Worm (Caenorhabditis elegans) whole organism, L4 larva: ENCODE measurements around the gene R08C7.8.

Experiments used
- F10B5.3 ChIP-seq: sonication (generic microtip); optimal IDR thresholded peaks from 2 replicates; lab custom pipeline; 2016; ENCODE audit warnings: mild to moderate bottlenecking, missing genetic modification characterization, missing compliant biosample characterization
- F26F4.8 ChIP-seq: fragments of 200-800 bp; sonication (Bioruptor generic); conservative IDR thresholded peaks from 2 replicates; pipeline ENCODE4 v1.3.6; 2022; ENCODE audit warnings: missing genetic modification characterization, missing compliant biosample characterization
- F37D6.2 ChIP-seq: sonication (generic microtip); optimal IDR thresholded peaks from 2 replicates; lab custom pipeline; 2016; ENCODE audit warnings: mild to moderate bottlenecking, missing genetic modification characterization, missing compliant biosample characterization
- F49E8.2 ChIP-seq: sonication (generic microtip); optimal IDR thresholded peaks from 2 replicates; lab custom pipeline; 2016; ENCODE audit warnings: missing compliant biosample characterization, mild to moderate bottlenecking, missing genetic modification characterization, borderline replicate concordance
- R02D3.7 ChIP-seq: fragments of 150-350 bp; sonication (generic microtip); optimal IDR thresholded peaks from 3 replicates; lab custom pipeline; 2014; ENCODE audit warnings: missing biosample characterization, missing genetic modification characterization
- T20F7.1 ChIP-seq: fragments of 200-800 bp; sonication (Bioruptor generic); optimal IDR thresholded peaks from 2 replicates; lab custom pipeline; 2018; ENCODE audit warnings: mild to moderate bottlenecking, missing genetic modification characterization, missing compliant biosample characterization
- Y75B8A.6 ChIP-seq: fragments of 200-800 bp; sonication (Bioruptor generic); IDR thresholded peaks from 2 replicates; pipeline ENCODE4 v1.3.6; 2022; ENCODE audit warnings: missing genetic modification reagents, missing genetic modification characterization, missing compliant biosample characterization
- ZK337.2 ChIP-seq: fragments of 200-800 bp; sonication (Bioruptor generic); IDR thresholded peaks from 2 replicates; pipeline ENCODE4 v1.3.6; 2022; ENCODE audit warnings: missing genetic modification reagents, missing genetic modification characterization, missing compliant biosample characterization
- ZK546.5 ChIP-seq, 2 experiments: sonication (generic microtip); optimal IDR thresholded peaks; 2 replicates each; lab custom pipeline; 2017; ENCODE audit warnings: missing biosample characterization in 2 of 2, missing genetic modification characterization in 2 of 2
- arid-1 ChIP-seq: fragments of 200-800 bp; sonication (Bioruptor generic); conservative IDR thresholded peaks from 2 replicates; pipeline ENCODE4 v1.3.6; 2022; ENCODE audit warnings: missing genetic modification reagents, missing genetic modification characterization, missing compliant biosample characterization
- attf-4 ChIP-seq: sonication (generic microtip); optimal IDR thresholded peaks from 3 replicates; lab custom pipeline; 2017; ENCODE audit warnings: missing biosample characterization, missing genetic modification characterization
- ceh-32 ChIP-seq: sonication (generic microtip); optimal IDR thresholded peaks from 2 replicates; lab custom pipeline; 2016; ENCODE audit warnings: mild to moderate bottlenecking, missing genetic modification characterization, missing compliant biosample characterization; ENCODE audit not compliant: poor library complexity
- ceh-44 ChIP-seq: fragments of 200-800 bp; sonication (Bioruptor generic); IDR thresholded peaks from 2 replicates; pipeline ENCODE4 v1.3.6; 2022; ENCODE audit warnings: missing genetic modification reagents, missing genetic modification characterization, missing compliant biosample characterization
- ces-1 ChIP-seq: fragments of 150-350 bp; sonication (generic microtip); optimal IDR thresholded peaks from 4 replicates; lab custom pipeline; 2014; ENCODE audit warnings: missing biosample characterization, missing genetic modification reagents, missing genetic modification characterization
- daf-12 ChIP-seq: fragments of 150-350 bp; optimal IDR thresholded peaks from 2 replicates; lab custom pipeline; 2014; ENCODE audit warnings: missing biosample characterization, missing genetic modification reagents, missing genetic modification characterization
- daf-8 ChIP-seq: fragments of 200-800 bp; sonication (Bioruptor generic); IDR thresholded peaks from 2 replicates; pipeline ENCODE4 v1.3.6; 2022; ENCODE audit warnings: missing genetic modification characterization, missing compliant biosample characterization
- dmd-8 ChIP-seq: fragments of 200-800 bp; sonication (Bioruptor generic); IDR thresholded peaks from 2 replicates; pipeline ENCODE4 v1.3.6; 2022; ENCODE audit warnings: missing genetic modification characterization, missing compliant biosample characterization
- dpl-1 ChIP-seq: fragments of 150-350 bp; optimal IDR thresholded peaks from 2 replicates; lab custom pipeline; 2014; ENCODE audit warnings: missing biosample characterization, missing genetic modification reagents, missing genetic modification characterization
- egl-43 ChIP-seq: fragments of 200-800 bp; sonication (Bioruptor generic); IDR thresholded peaks from 2 replicates; pipeline ENCODE4 v1.3.6; 2022; ENCODE audit warnings: missing genetic modification reagents, missing genetic modification characterization, missing compliant biosample characterization
- hlh-30 ChIP-seq: sonication (generic microtip); optimal IDR thresholded peaks from 2 replicates; lab custom pipeline; 2017; ENCODE audit warnings: antibody characterized with exemption, mild to moderate bottlenecking, missing genetic modification characterization, missing compliant biosample characterization; ENCODE audit not compliant: insufficient read depth
- lim-7 ChIP-seq: fragments of 200-800 bp; sonication (Bioruptor generic); IDR thresholded peaks from 2 replicates; pipeline ENCODE4 v1.3.6; 2022; ENCODE audit warnings: missing genetic modification characterization, missing compliant biosample characterization
- lin-1 ChIP-seq: fragments of 200-800 bp; sonication (Bioruptor generic); IDR thresholded peaks from 2 replicates; pipeline ENCODE4 v1.3.6; 2022; ENCODE audit warnings: missing genetic modification reagents, missing genetic modification characterization, missing compliant biosample characterization
- lin-13 ChIP-seq: fragments of 150-350 bp; optimal IDR thresholded peaks from 2 replicates; lab custom pipeline; 2014; ENCODE audit warnings: missing biosample characterization, missing genetic modification reagents, missing genetic modification characterization
- lsy-2 ChIP-seq, 2 experiments: fragments of 150-350 bp in 1 of 2; sonication (generic microtip) in 1 of 2; optimal IDR thresholded peaks; 2 replicates each; lab custom pipeline; 2014 to 2017; ENCODE audit warnings: missing biosample characterization in 2 of 2, missing genetic modification characterization in 2 of 2
- madf-5 ChIP-seq, 2 experiments: fragments of 200-800 bp; sonication (Bioruptor generic); IDR thresholded peaks; 2 replicates each; pipeline ENCODE4 v1.3.6; 2022; ENCODE audit warnings: missing compliant biosample characterization in 2 of 2, missing genetic modification characterization in 2 of 2
- madf-9 ChIP-seq: fragments of 200-800 bp; sonication (Bioruptor generic); conservative IDR thresholded peaks from 2 replicates; pipeline ENCODE4 v1.3.6; 2022; ENCODE audit warnings: missing genetic modification reagents, missing genetic modification characterization, missing compliant biosample characterization
- mdl-1 ChIP-seq, 2 experiments: fragments of 150-350 bp in 1 of 2; sonication (generic microtip) in 1 of 2; optimal IDR thresholded peaks; 2 replicates each; lab custom pipeline; 2014 to 2017; ENCODE audit warnings: missing biosample characterization in 2 of 2, missing genetic modification characterization in 2 of 2
- mdt-29 ChIP-seq: fragments of 200-800 bp; sonication (Bioruptor generic); IDR thresholded peaks from 2 replicates; pipeline ENCODE4 v1.3.6; 2022; ENCODE audit warnings: missing genetic modification reagents, missing genetic modification characterization, missing compliant biosample characterization
- mep-1 ChIP-seq: fragments of 150-350 bp; sonication (generic microtip); optimal IDR thresholded peaks from 3 replicates; lab custom pipeline; 2014; ENCODE audit warnings: missing biosample characterization, missing genetic modification characterization
- mes-2 ChIP-seq: sonication (generic microtip); optimal IDR thresholded peaks from 2 replicates; lab custom pipeline; 2016; ENCODE audit warnings: missing genotype, mild to moderate bottlenecking, missing genetic modification characterization, missing compliant biosample characterization; ENCODE audit not compliant: poor library complexity, severe bottlenecking
- nhr-102 ChIP-seq: sonication (generic microtip); optimal IDR thresholded peaks from 2 replicates; lab custom pipeline; 2016; ENCODE audit warnings: mild to moderate bottlenecking, missing genetic modification characterization, moderate library complexity, missing compliant biosample characterization
- nhr-11 ChIP-seq: fragments of 150-350 bp; optimal IDR thresholded peaks from 2 replicates; lab custom pipeline; 2014; ENCODE audit warnings: missing biosample characterization, missing genetic modification characterization
- nhr-237 ChIP-seq: sonication (generic microtip); optimal IDR thresholded peaks from 2 replicates; lab custom pipeline; 2017; ENCODE audit warnings: missing biosample characterization, missing genetic modification characterization
- nhr-28 ChIP-seq: fragments of 150-350 bp; optimal IDR thresholded peaks from 2 replicates; lab custom pipeline; 2014; ENCODE audit warnings: missing biosample characterization, missing genetic modification characterization
- nhr-42 ChIP-seq: fragments of 200-800 bp; sonication (Bioruptor generic); IDR thresholded peaks from 2 replicates; pipeline ENCODE4 v1.3.6; 2022; ENCODE audit warnings: missing genetic modification characterization, missing compliant biosample characterization
- nhr-48 ChIP-seq: sonication (generic microtip); optimal IDR thresholded peaks from 2 replicates; lab custom pipeline; 2016; ENCODE audit warnings: mild to moderate bottlenecking, missing genetic modification characterization, missing compliant biosample characterization
- nhr-6 ChIP-seq: fragments of 150-350 bp; optimal IDR thresholded peaks from 2 replicates; lab custom pipeline; 2014; ENCODE audit warnings: missing biosample characterization, missing genetic modification characterization
- php-3 ChIP-seq: fragments of 200-800 bp; sonication (Bioruptor generic); IDR thresholded peaks from 2 replicates; pipeline ENCODE4 v1.3.6; 2022; ENCODE audit warnings: missing genetic modification reagents, missing genetic modification characterization, missing compliant biosample characterization
- pqm-1 ChIP-seq: sonication (generic microtip); optimal IDR thresholded peaks from 2 replicates; lab custom pipeline; 2017; ENCODE audit warnings: missing biosample characterization, missing genetic modification characterization
- sdz-12 ChIP-seq: fragments of 200-800 bp; sonication (Bioruptor generic); optimal IDR thresholded peaks from 2 replicates; lab custom pipeline; 2018; ENCODE audit warnings: mild to moderate bottlenecking, missing genetic modification characterization, missing compliant biosample characterization
- set-16 ChIP-seq: fragments of 200-800 bp; sonication (Bioruptor generic); IDR thresholded peaks from 2 replicates; pipeline ENCODE4 v1.3.6; 2022; ENCODE audit warnings: missing genetic modification reagents, missing genetic modification characterization, missing compliant biosample characterization
- skn-1 ChIP-seq: fragments of 150-350 bp; optimal IDR thresholded peaks from 2 replicates; lab custom pipeline; 2014; ENCODE audit warnings: missing biosample characterization, missing genetic modification characterization
- spr-1 ChIP-seq: sonication (generic microtip); optimal IDR thresholded peaks from 2 replicates; lab custom pipeline; 2016; ENCODE audit warnings: mild to moderate bottlenecking, missing genetic modification characterization, missing compliant biosample characterization
- spr-3 ChIP-seq: fragments of 200-800 bp; sonication (Bioruptor generic); optimal IDR thresholded peaks from 2 replicates; lab custom pipeline; 2018; ENCODE audit warnings: mild to moderate bottlenecking, missing genetic modification characterization, missing compliant biosample characterization
- unc-130 ChIP-seq: sonication (generic microtip); optimal IDR thresholded peaks from 2 replicates; lab custom pipeline; 2016; ENCODE audit warnings: missing genetic modification reagents, missing genetic modification characterization, missing compliant biosample characterization
- unc-39 ChIP-seq: sonication (generic microtip); optimal IDR thresholded peaks from 2 replicates; lab custom pipeline; 2017; ENCODE audit warnings: missing biosample characterization, missing genetic modification characterization
- vab-7 ChIP-seq: fragments of 200-800 bp; sonication (Bioruptor generic); IDR thresholded peaks from 2 replicates; pipeline ENCODE4 v1.3.6; 2022; ENCODE audit warnings: missing genetic modification reagents, missing genetic modification characterization, missing compliant biosample characterization
- zfp-3 ChIP-seq: fragments of 200-800 bp; sonication (Bioruptor generic); conservative IDR thresholded peaks from 2 replicates; pipeline ENCODE4 v1.3.6; 2022; ENCODE audit warnings: missing genetic modification reagents, missing genetic modification characterization, missing compliant biosample characterization
- zip-11 ChIP-seq: fragments of 200-800 bp; sonication (Bioruptor generic); IDR thresholded peaks from 2 replicates; pipeline ENCODE4 v1.3.6; 2022; ENCODE audit warnings: missing genetic modification characterization, missing compliant biosample characterization
- zip-2 ChIP-seq: fragments of 150-350 bp; optimal IDR thresholded peaks from 2 replicates; lab custom pipeline; 2014; ENCODE audit warnings: missing biosample characterization, missing genetic modification characterization
- ztf-11 ChIP-seq: fragments of 150-350 bp; optimal IDR thresholded peaks from 2 replicates; lab custom pipeline; 2014; ENCODE audit warnings: missing biosample characterization, missing genetic modification characterization
- ztf-7 ChIP-seq: fragments of 150-350 bp; optimal IDR thresholded peaks from 2 replicates; lab custom pipeline; 2014; ENCODE audit warnings: missing biosample characterization, missing genetic modification characterization

The R08C7.8 gene

DNA sequence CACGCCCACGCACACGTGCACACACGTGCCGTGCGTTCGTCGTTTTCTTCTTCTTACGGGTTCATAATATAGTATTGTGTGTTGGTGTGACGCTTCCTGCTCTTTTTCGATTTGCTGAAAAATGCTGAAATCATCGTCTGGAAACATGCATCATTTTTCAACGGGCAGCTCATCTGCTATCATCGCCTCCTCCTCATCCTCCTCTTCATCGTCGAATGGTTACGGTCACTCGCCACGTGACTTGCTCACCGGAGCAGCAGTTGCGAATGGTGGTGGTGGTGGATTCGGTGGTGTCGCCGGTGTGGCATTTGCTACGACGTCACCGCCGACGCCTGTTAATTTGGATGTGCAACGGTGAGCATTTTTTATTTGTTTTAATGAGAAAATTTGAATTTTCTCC, 25.6 kb downstream of the R08C7.8 start (continued):
- TF ChIP-seq hlh-30 (peak; percentile 24), nhr-28 (tag; lab: Kevin White, UChicago) (no peak), T20F7.1 (no peak), lsy-2 (tag; optimal IDR thresholded peaks at IDR 0.05; lab: Kevin White, UChicago) (no peak), skn-1 (tag; lab: Kevin White, UChicago) (no peak), F26F4.8 (GFP tag; lab: Robert Waterston, UW) (0 out of 2 replicates have a peak, but pooled peaks have one; percentile 20), pqm-1 (tag; lab: Kevin White, UChicago) (no peak), zfp-3 (GFP tag; lab: Robert Waterston, UW) (no peak), mdl-1 (tag; optimal IDR thresholded peaks at IDR 0.05; lab: Kevin White, UChicago) (no peak), F10B5.3 (tag; lab: Kevin White, UChicago) (no peak), nhr-48 (tag; lab: Kevin White, UChicago) (no peak), Y75B8A.6 (GFP tag; lab: Robert Waterston, UW) (no peak), dmd-8 (GFP tag; lab: Robert Waterston, UW) (no peak), set-16 (GFP tag; lab: Robert Waterston, UW) (peak; percentile 38; the same call in 1 of the 2 replicates), mdt-29 (no peak), sdz-12 (GFP tag; lab: Kevin White, UChicago) (no peak), lim-7 (no peak), php-3 (GFP tag; lab: Robert Waterston, UW) (0 out of 2 replicates have a peak, but pooled peaks have one; percentile 8), madf-5 (GFP tag; IDR thresholded peaks at IDR 0.05; lab: Robert Waterston, UW) (no peak), ZK337.2 (no peak), mes-2 (no peak), ces-1 (no peak), ceh-44 (GFP tag; lab: Robert Waterston, UW) (no peak), lin-1 (no peak), ZK546.5 (tag; optimal IDR thresholded peaks at IDR 0.05; lab: Kevin White, UChicago) (no peak), vab-7 (GFP tag; lab: Robert Waterston, UW) (no peak), nhr-11 (tag; lab: Kevin White, UChicago) (no peak), daf-8 (GFP tag; lab: Robert Waterston, UW) (no peak), attf-4 (tag; lab: Kevin White, UChicago) (no peak), nhr-102 (no peak)

ce11 chrIV:4407055-4407461, 27.3 kb downstream of the R08C7.8 start:
- TF ChIP-seq F10B5.3 (tag; lab: Kevin White, UChicago) (no peak), unc-130 (GFP tag; lab: Kevin White, UChicago) (no peak), mes-2 (no peak), F37D6.2 (tag; lab: Kevin White, UChicago) (no peak), zip-2 (no peak), lin-13 (GFP tag; lab: Kevin White, UChicago) (peak; percentile 8), ceh-32 (tag; lab: Kevin White, UChicago) (no peak), F49E8.2 (tag; lab: Kevin White, UChicago) (no peak), zip-11 (GFP tag; lab: Robert Waterston, UW) (no peak), spr-3 (GFP tag; lab: Kevin White, UChicago) (no peak), ztf-7 (tag; lab: Kevin White, UChicago) (no peak), nhr-11 (tag; lab: Kevin White, UChicago) (peak; percentile 4), daf-12 (tag; lab: Kevin White, UChicago) (no peak), nhr-6 (no peak), ztf-11 (no peak), unc-39 (tag; lab: Kevin White, UChicago) (no peak), nhr-42 (GFP tag; lab: Robert Waterston, UW) (peak; percentile 39; the same call in 1 of the 2 replicates), lin-1 (no peak), madf-9 (GFP tag; lab: Robert Waterston, UW) (no peak), spr-1 (tag; lab: Kevin White, UChicago) (no peak), nhr-237 (no peak), daf-8 (GFP tag; lab: Robert Waterston, UW) (no peak), dpl-1 (no peak), R02D3.7 (no peak), egl-43 (GFP tag; lab: Robert Waterston, UW) (no peak), arid-1 (GFP tag; lab: Robert Waterston, UW) (0 out of 2 replicates have a peak, but pooled peaks have one; percentile 12), mep-1 (tag; lab: Kevin White, UChicago) (peak; percentile 63)
